Fruit fly (Drosophila melanogaster) whole organism, adult: ENCODE measurements around the gene tra.
A peak's percentile ranks its signal among the peaks of the same experiment; 100 is the strongest.

Experiments
- CG11617 ChIP-seq: fragments of 200-800 bp; sonication (Bioruptor generic); optimal IDR thresholded peaks from 2 replicates; lab custom pipeline; 2017; ENCODE audit warnings: mild to moderate bottlenecking, missing biosample characterization, missing genetic modification reagents, missing genetic modification characterization
- CG12768 ChIP-seq: fragments of 200-800 bp; sonication (Bioruptor generic); optimal IDR thresholded peaks from 2 replicates; lab custom pipeline; 2017; ENCODE audit warnings: missing biosample characterization, missing genetic modification characterization, mild to moderate bottlenecking, moderate library complexity, missing genetic modification reagents
- CG14711 ChIP-seq: fragments of 200-800 bp; sonication (Bioruptor generic); optimal IDR thresholded peaks from 2 replicates; lab custom pipeline; 2018; ENCODE audit warnings: missing biosample characterization, mild to moderate bottlenecking, missing genetic modification characterization, moderate library complexity
- CG1620 ChIP-seq: fragments of 200-800 bp; sonication (Bioruptor generic); optimal IDR thresholded peaks from 2 replicates; lab custom pipeline; 2016; ENCODE audit warnings: missing biosample characterization, missing genetic modification characterization
- CG33017 ChIP-seq: fragments of 200-800 bp; sonication (Bioruptor generic); optimal IDR thresholded peaks from 2 replicates; lab custom pipeline; 2018; ENCODE audit warnings: missing biosample characterization, mild to moderate bottlenecking, missing genetic modification characterization, moderate library complexity
- CG5204 ChIP-seq: fragments of 200-800 bp; sonication (Bioruptor generic); optimal IDR thresholded peaks from 2 replicates; lab custom pipeline; 2016; ENCODE audit warnings: missing biosample characterization, missing genetic modification characterization
- CG7045 ChIP-seq: fragments of 200-800 bp; sonication (Bioruptor generic); optimal IDR thresholded peaks from 2 replicates; lab custom pipeline; 2017; ENCODE audit warnings: missing biosample characterization, mild to moderate bottlenecking, missing genetic modification characterization
- CG7101 ChIP-seq: fragments of 200-800 bp; sonication (Bioruptor generic); optimal IDR thresholded peaks from 2 replicates; lab custom pipeline; 2018; ENCODE audit warnings: missing biosample characterization, mild to moderate bottlenecking, missing genetic modification characterization, moderate library complexity
- Clk ChIP-seq: fragments of 200-800 bp; sonication (Bioruptor generic); optimal IDR thresholded peaks from 2 replicates; lab custom pipeline; 2017; ENCODE audit warnings: missing biosample characterization, missing genetic modification characterization
- Crg-1 ChIP-seq: fragments of 200-800 bp; sonication (Bioruptor generic); optimal IDR thresholded peaks from 2 replicates; lab custom pipeline; 2016; ENCODE audit warnings: missing biosample characterization, missing genetic modification characterization
- Hr96 ChIP-seq: fragments of 200-800 bp; sonication (Bioruptor generic); optimal IDR thresholded peaks from 2 replicates; lab custom pipeline; 2016; ENCODE audit warnings: missing biosample characterization, missing genetic modification characterization
- Mnt ChIP-seq: fragments of 200-800 bp; sonication (Bioruptor generic); optimal IDR thresholded peaks from 2 replicates; lab custom pipeline; 2016; ENCODE audit warnings: missing biosample characterization, mild to moderate bottlenecking, missing genetic modification characterization
- bab1 ChIP-seq: fragments of 200-800 bp; sonication (Bioruptor generic); optimal IDR thresholded peaks from 3 replicates; lab custom pipeline; 2019; ENCODE audit warnings: missing biosample characterization, mild to moderate bottlenecking, missing genetic modification characterization, moderate library complexity
- cic ChIP-seq: fragments of 200-800 bp; sonication (Bioruptor generic); optimal IDR thresholded peaks from 2 replicates; lab custom pipeline; 2017; ENCODE audit warnings: missing biosample characterization, mild to moderate bottlenecking, missing genetic modification characterization, moderate library complexity
- cnc ChIP-seq, 2 experiments: fragments of >200 bp; optimal IDR thresholded peaks; 2 replicates each; lab custom pipeline; 2017
- kay ChIP-seq: fragments of 200-800 bp; sonication (Bioruptor generic); peaks from one replicate; lab custom pipeline; 2016; ENCODE audit warnings: missing biosample characterization, missing genetic modification characterization, borderline replicate concordance
- ovo ChIP-seq: fragments of 200-800 bp; sonication (Bioruptor generic); optimal IDR thresholded peaks from 2 replicates; lab custom pipeline; 2016; ENCODE audit warnings: missing biosample characterization, missing genetic modification characterization
- pad ChIP-seq: fragments of 200-800 bp; sonication (Bioruptor generic); optimal IDR thresholded peaks from 3 replicates; lab custom pipeline; 2017; ENCODE audit warnings: missing biosample characterization, missing genetic modification characterization, mild to moderate bottlenecking, moderate library complexity, missing genetic modification reagents
- tj ChIP-seq: fragments of 200-800 bp; sonication (Bioruptor generic); optimal IDR thresholded peaks from 3 replicates; lab custom pipeline; 2017; ENCODE audit warnings: missing biosample characterization, mild to moderate bottlenecking, missing genetic modification characterization, moderate library complexity
- toe ChIP-seq: fragments of 200-800 bp; sonication (Bioruptor generic); optimal IDR thresholded peaks from 2 replicates; lab custom pipeline; 2016; ENCODE audit warnings: missing biosample characterization, missing genetic modification characterization

The tra gene

dm6 chr3L:16590860-16591259 is at the start of gene tra:
Gene tra, minus strand, starts transcription at chr3L:16591050.
- TF ChIP-seq CG7101 (tag; lab: Kevin White, UChicago) = no peak
- TF ChIP-seq toe (GFP tag; lab: Kevin White, UChicago) = no peak
- no peak for TF ChIP-seq CG14711 (tag; lab: Kevin White, UChicago)
- TF ChIP-seq bab1 (GFP tag; lab: Kevin White, UChicago) = no peak
- no peak for TF ChIP-seq CG7045
- no peak for TF ChIP-seq CG1620
- no peak for TF ChIP-seq cic (GFP tag; lab: Kevin White, UChicago)
- TF ChIP-seq Crg-1 (GFP tag; lab: Kevin White, UChicago) = no peak
- TF ChIP-seq CG11617 (GFP tag; lab: Kevin White, UChicago) = no peak
- no peak for TF ChIP-seq cnc (optimal IDR thresholded peaks at IDR 0.05; lab: Kevin White, UChicago)
- no peak for TF ChIP-seq CG33017
- no peak for TF ChIP-seq Hr96 (GFP tag; lab: Kevin White, UChicago)
- no peak for TF ChIP-seq tj (GFP tag; lab: Kevin White, UChicago)
- no peak for TF ChIP-seq ovo (GFP tag; lab: Kevin White, UChicago)
- TF ChIP-seq kay (GFP tag; lab: Kevin White, UChicago) = no peak
- TF ChIP-seq CG12768 (GFP tag; lab: Kevin White, UChicago) = no peak

- no peak for TF ChIP-seq cic (GFP tag; lab: Kevin White, UChicago)
- no peak for TF ChIP-seq Crg-1 (GFP tag; lab: Kevin White, UChicago)
- no peak for TF ChIP-seq ovo (GFP tag; lab: Kevin White, UChicago)
- TF ChIP-seq toe (GFP tag; lab: Kevin White, UChicago) = no peak
- TF ChIP-seq CG33017 = no peak
- TF ChIP-seq Mnt (GFP tag; lab: Kevin White, UChicago) = no peak
- no peak for TF ChIP-seq CG7101 (tag; lab: Kevin White, UChicago)
- no peak for TF ChIP-seq CG1620
- no peak for TF ChIP-seq CG7045
- no peak for TF ChIP-seq bab1 (GFP tag; lab: Kevin White, UChicago)
- TF ChIP-seq CG5204 = no peak
- TF ChIP-seq Clk = no peak
- no peak for TF ChIP-seq Hr96 (GFP tag; lab: Kevin White, UChicago)
- no peak for TF ChIP-seq CG12768 (GFP tag; lab: Kevin White, UChicago)
- TF ChIP-seq tj (GFP tag; lab: Kevin White, UChicago) = no peak
- no peak for TF ChIP-seq pad (GFP tag; lab: Kevin White, UChicago)
- TF ChIP-seq CG11617 (GFP tag; lab: Kevin White, UChicago) = no peak
- TF ChIP-seq kay (GFP tag; lab: Kevin White, UChicago) = no peak
- TF ChIP-seq CG14711 (tag; lab: Kevin White, UChicago) = no peak
Observed at dm6 chr3L:16638639-16639388, 48.0 kb upstream of the tra start.

DNA sequence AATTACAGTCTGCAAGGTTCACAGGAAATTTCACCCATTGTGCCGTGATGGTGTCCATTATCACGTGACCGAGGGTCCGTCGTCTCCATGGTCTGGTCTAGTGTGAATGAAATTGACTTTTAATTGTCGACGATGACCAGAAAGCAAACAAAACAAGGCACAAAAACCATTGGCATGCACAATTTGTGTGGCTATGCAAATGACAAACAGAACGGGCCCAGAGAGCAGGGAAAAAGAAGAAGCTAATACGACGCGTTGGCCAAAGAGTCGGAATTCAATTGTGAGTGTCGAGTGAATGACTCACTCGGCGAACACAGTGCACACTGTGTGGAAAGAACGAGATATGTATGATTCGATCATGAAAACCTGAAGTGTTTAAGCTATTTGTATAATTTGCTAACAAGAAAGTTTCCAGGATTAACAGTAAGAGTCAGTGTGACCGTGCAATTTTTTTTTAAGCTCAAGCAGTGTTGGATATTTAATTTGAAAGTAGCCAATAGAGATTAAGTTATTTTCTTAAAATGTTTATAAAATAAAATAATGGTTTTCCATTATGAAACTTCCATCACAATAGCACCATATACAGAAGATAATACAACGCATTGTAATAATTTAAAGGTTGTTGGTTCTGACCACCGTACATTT is 44.8 kb upstream of the tra start:
- peak; percentile 51 for TF ChIP-seq tj (GFP tag; lab: Kevin White, UChicago)
- peak; percentile 50 for TF ChIP-seq kay (GFP tag; lab: Kevin White, UChicago)
- TF ChIP-seq CG7101 (tag; lab: Kevin White, UChicago) = no peak
- no peak for TF ChIP-seq CG5204

dm6 chr3L:16634529-16634928 is 43.7 kb upstream of the tra start:
- TF ChIP-seq CG5204 (peak; percentile 12), CG14711 (tag; lab: Kevin White, UChicago) (no peak)

DNA sequence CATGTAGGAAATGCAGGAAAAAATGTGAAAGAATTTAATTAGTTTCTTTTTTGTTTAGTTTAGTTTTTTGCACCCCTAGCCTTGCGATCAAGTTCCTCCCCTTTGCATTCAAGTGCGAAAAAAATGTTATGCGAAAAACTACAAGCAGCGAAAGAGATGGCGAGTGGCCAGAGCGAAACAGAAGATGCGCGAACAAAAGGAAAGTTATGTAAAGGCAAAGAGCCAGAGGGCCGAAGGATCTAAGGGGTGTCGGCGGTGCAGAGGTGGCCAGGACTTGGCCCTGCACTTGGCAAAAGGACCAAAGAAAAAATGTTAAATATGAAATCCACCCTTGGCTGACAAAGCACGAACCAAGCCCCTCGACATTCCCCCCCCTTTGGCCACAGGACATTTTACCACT is 43.2 kb upstream of the tra start:
- no peak for TF ChIP-seq CG11617 (GFP tag; lab: Kevin White, UChicago)
- no peak for TF ChIP-seq cnc (optimal IDR thresholded peaks at IDR 0.05; lab: Kevin White, UChicago)

dm6 chr3L:16631844-16632537 is 41.1 kb upstream of the tra start:
- TF ChIP-seq ovo (GFP tag; lab: Kevin White, UChicago) = no peak
- no peak for TF ChIP-seq CG5204
- TF ChIP-seq CG7101 (tag; lab: Kevin White, UChicago) = no peak
- no peak for TF ChIP-seq Hr96 (GFP tag; lab: Kevin White, UChicago)
- TF ChIP-seq tj (GFP tag; lab: Kevin White, UChicago) = no peak
- no peak for TF ChIP-seq pad (GFP tag; lab: Kevin White, UChicago)
- TF ChIP-seq CG7045 = no peak
- no peak for TF ChIP-seq cic (GFP tag; lab: Kevin White, UChicago)
- TF ChIP-seq Mnt (GFP tag; lab: Kevin White, UChicago) = no peak
- TF ChIP-seq CG14711 (tag; lab: Kevin White, UChicago) = no peak
- no peak for TF ChIP-seq CG11617 (GFP tag; lab: Kevin White, UChicago)
- TF ChIP-seq CG1620 = no peak
- TF ChIP-seq CG33017 = no peak
- TF ChIP-seq Crg-1 (GFP tag; lab: Kevin White, UChicago) = no peak
- TF ChIP-seq kay (GFP tag; lab: Kevin White, UChicago) = no peak
- no peak for TF ChIP-seq CG12768 (GFP tag; lab: Kevin White, UChicago)
- TF ChIP-seq bab1 (GFP tag; lab: Kevin White, UChicago) = no peak
